Fruit fly (Drosophila melanogaster): ENCODE data around the gene CG6966.
A peak's percentile ranks its signal among the peaks of the same experiment; 100 is the strongest.

Gene CG6966

dm6 chr3R:15095550-15096031 lies at the start of gene CG6966:
TSS of gene CG6966 (minus strand) at chr3R:15095631.
- peak; percentile 69 for TF ChIP-seq CG17801 (GFP tag; optimal IDR thresholded peaks at IDR 0.05; ENCODE audit: partially characterized antibody)

dm6 chr3R:15139816-15140473 lies 44.5 kb upstream of the CG6966 start, which contains the start of gene CG3987:
TSS of gene CG3987 (plus strand) at chr3R:15139958.
- TF ChIP-seq CG17801 (GFP tag; optimal IDR thresholded peaks at IDR 0.05; ENCODE audit: partially characterized antibody): no peak

dm6 chr3R:15139010-15139815 lies 43.8 kb upstream of the CG6966 start:
- TF ChIP-seq CG17801 (GFP tag; optimal IDR thresholded peaks at IDR 0.05; ENCODE audit: partially characterized antibody): no peak

- TF ChIP-seq CG17801 (GFP tag; optimal IDR thresholded peaks at IDR 0.05; ENCODE audit: partially characterized antibody): no peak
These were observed 42.8 kb upstream of the CG6966 start for dm6 chr3R:15138251-15138650.

- no peak for TF ChIP-seq CG17801 (GFP tag; optimal IDR thresholded peaks at IDR 0.05; ENCODE audit: partially characterized antibody)
These were observed 41.4 kb upstream of the CG6966 start, which contains the start of the genes CG6912 and CG3984 for dm6 chr3R:15136846-15137245. TSS of gene CG6912 (minus strand) at chr3R:15137004. TSS of gene CG3984 (plus strand) at chr3R:15137148.

dm6 chr3R:15136015-15136414 lies 40.6 kb upstream of the CG6966 start:
- no peak for TF ChIP-seq CG17801 (GFP tag; optimal IDR thresholded peaks at IDR 0.05; ENCODE audit: partially characterized antibody)

- peak; percentile 78 for TF ChIP-seq CG17801 (GFP tag; optimal IDR thresholded peaks at IDR 0.05; ENCODE audit: partially characterized antibody)
These were observed 36.2 kb upstream of the CG6966 start, which contains the start of gene CG42788 for dm6 chr3R:15131677-15132076. TSS of gene CG42788 (minus strand) at chr3R:15131926.

dm6 chr3R:15130873-15131272 lies 35.4 kb upstream of the CG6966 start:
- TF ChIP-seq CG17801 (GFP tag; optimal IDR thresholded peaks at IDR 0.05; ENCODE audit: partially characterized antibody): no peak

- no peak for TF ChIP-seq CG17801 (GFP tag; optimal IDR thresholded peaks at IDR 0.05; ENCODE audit: partially characterized antibody)
These were observed 34.6 kb upstream of the CG6966 start for dm6 chr3R:15129998-15130397.

- no peak for TF ChIP-seq CG17801 (GFP tag; optimal IDR thresholded peaks at IDR 0.05; ENCODE audit: partially characterized antibody)
These were observed 33.4 kb upstream of the CG6966 start for dm6 chr3R:15128646-15129429.

dm6 chr3R:15128060-15128459 lies 32.6 kb upstream of the CG6966 start:
- TF ChIP-seq CG17801 (GFP tag; optimal IDR thresholded peaks at IDR 0.05; ENCODE audit: partially characterized antibody): no peak

- no peak for TF ChIP-seq CG17801 (GFP tag; optimal IDR thresholded peaks at IDR 0.05; ENCODE audit: partially characterized antibody)
These were observed 30.4 kb upstream of the CG6966 start for dm6 chr3R:15125796-15126195.

- TF ChIP-seq CG17801 (GFP tag; optimal IDR thresholded peaks at IDR 0.05; ENCODE audit: partially characterized antibody): no peak
These were observed 29.1 kb upstream of the CG6966 start for dm6 chr3R:15124559-15124958.

dm6 chr3R:15123036-15123715 lies 27.7 kb upstream of the CG6966 start:
- no peak for TF ChIP-seq CG17801 (GFP tag; optimal IDR thresholded peaks at IDR 0.05; ENCODE audit: partially characterized antibody)

All from ovary, adult (tissue).